Worm (Caenorhabditis elegans) whole organism, L2 larva: ENCODE results near the gene cox-14.

ENCODE experiments used
- C34F6.9 ChIP-seq: fragments of 150-350 bp; optimal IDR thresholded peaks from 2 replicates; lab custom pipeline; 2014; ENCODE audit warnings: missing biosample characterization, missing genetic modification characterization
- F13H6.1 ChIP-seq: sonication (generic microtip); optimal IDR thresholded peaks from 2 replicates; lab custom pipeline; 2016; ENCODE audit warnings: missing genetic modification characterization, missing compliant biosample characterization
- R02D3.7 ChIP-seq: fragments of 150-350 bp; optimal IDR thresholded peaks from 2 replicates; lab custom pipeline; 2014; ENCODE audit warnings: missing biosample characterization, missing genetic modification characterization
- Y55F3AM.14 ChIP-seq: fragments of 200-800 bp; sonication (Bioruptor generic); optimal IDR thresholded peaks from 2 replicates; lab custom pipeline; 2018; ENCODE audit warnings: mild to moderate bottlenecking, missing genetic modification characterization, missing compliant biosample characterization
- ZK546.5 ChIP-seq: sonication (generic microtip); optimal IDR thresholded peaks from 2 replicates; lab custom pipeline; 2017; ENCODE audit warnings: missing biosample characterization, missing genetic modification characterization
- alr-1 ChIP-seq: fragments of 150-350 bp; optimal IDR thresholded peaks from 2 replicates; lab custom pipeline; 2014; ENCODE audit warnings: missing biosample characterization, missing genetic modification characterization
- aly-2 ChIP-seq: fragments of 150-350 bp; optimal IDR thresholded peaks from 2 replicates; lab custom pipeline; 2014; ENCODE audit warnings: missing biosample characterization, missing genetic modification characterization
- ama-1 ChIP-seq: fragments of 150-350 bp; optimal IDR thresholded peaks from 2 replicates; lab custom pipeline; 2018; ENCODE audit warnings: inconsistent platforms
- blmp-1 ChIP-seq: sonication (generic microtip); optimal IDR thresholded peaks from 2 replicates; lab custom pipeline; 2017; ENCODE audit warnings: missing genetic modification characterization, mild to moderate bottlenecking, missing compliant biosample characterization, antibody characterized with exemption, moderate library complexity; ENCODE audit not compliant: insufficient read depth
- ceh-16 ChIP-seq: fragments of 150-350 bp; optimal IDR thresholded peaks from 2 replicates; lab custom pipeline; 2014; ENCODE audit warnings: missing biosample characterization, missing genetic modification characterization
- ceh-82 ChIP-seq: fragments of 150-350 bp; optimal IDR thresholded peaks from 2 replicates; lab custom pipeline; 2014; ENCODE audit warnings: missing biosample characterization, missing genetic modification characterization
- crh-2 ChIP-seq: sonication (generic microtip); optimal IDR thresholded peaks from 2 replicates; lab custom pipeline; 2017; ENCODE audit warnings: missing biosample characterization, missing genetic modification characterization
- egl-27 ChIP-seq: sonication (generic microtip); optimal IDR thresholded peaks from 3 replicates; lab custom pipeline; 2017; ENCODE audit warnings: missing biosample characterization, missing genetic modification reagents, missing genetic modification characterization
- elt-1 ChIP-seq: fragments of 150-350 bp; optimal IDR thresholded peaks from 2 replicates; lab custom pipeline; 2014; ENCODE audit warnings: missing biosample characterization, missing genetic modification characterization
- elt-3 ChIP-seq: sonication (generic microtip); optimal IDR thresholded peaks from 2 replicates; lab custom pipeline; 2017; ENCODE audit warnings: missing biosample characterization, missing genetic modification characterization
- fos-1 ChIP-seq: fragments of 150-350 bp; optimal IDR thresholded peaks from 2 replicates; lab custom pipeline; 2014; ENCODE audit warnings: missing biosample characterization, missing genetic modification characterization
- gmeb-1 ChIP-seq: fragments of 150-350 bp; optimal IDR thresholded peaks from 2 replicates; lab custom pipeline; 2014; ENCODE audit warnings: missing biosample characterization, missing genetic modification characterization
- lin-11 ChIP-seq: fragments of 150-350 bp; sonication (generic microtip); optimal IDR thresholded peaks from 2 replicates; lab custom pipeline; 2014; ENCODE audit warnings: missing biosample characterization, missing genetic modification characterization, inconsistent platforms, mixed read lengths
- lin-13 ChIP-seq: fragments of 150-350 bp; optimal IDR thresholded peaks from 2 replicates; lab custom pipeline; 2014; ENCODE audit warnings: missing biosample characterization, missing genetic modification reagents, missing genetic modification characterization
- lsy-2 ChIP-seq, 2 experiments: fragments of 150-350 bp in 1 of 2; sonication (generic microtip) in 1 of 2; optimal IDR thresholded peaks; 2 replicates each; lab custom pipeline; 2014 to 2017; ENCODE audit warnings: missing biosample characterization in 2 of 2, missing genetic modification characterization in 2 of 2
- mab-5 ChIP-seq: fragments of 150-350 bp; optimal IDR thresholded peaks from 2 replicates; lab custom pipeline; 2014; ENCODE audit warnings: missing biosample characterization, missing genetic modification characterization
- mbf-1 ChIP-seq: sonication (generic microtip); optimal IDR thresholded peaks from 2 replicates; lab custom pipeline; 2017; ENCODE audit warnings: missing biosample characterization, missing genetic modification characterization
- mdl-1 ChIP-seq, 2 experiments: fragments of 150-350 bp in 1 of 2; sonication (generic microtip) in 1 of 2; optimal IDR thresholded peaks; 2 replicates each; lab custom pipeline; 2017; ENCODE audit warnings: missing biosample characterization in 2 of 2, missing genetic modification characterization in 2 of 2
- nhr-10 ChIP-seq: sonication (generic microtip); optimal IDR thresholded peaks from 2 replicates; lab custom pipeline; 2017; ENCODE audit warnings: missing biosample characterization, missing genetic modification characterization
- nhr-11 ChIP-seq: fragments of 150-350 bp; optimal IDR thresholded peaks from 2 replicates; lab custom pipeline; 2014; ENCODE audit warnings: missing biosample characterization, missing genetic modification characterization
- nhr-12 ChIP-seq: fragments of 150-350 bp; optimal IDR thresholded peaks from 2 replicates; lab custom pipeline; 2014; ENCODE audit warnings: missing biosample characterization, missing genetic modification characterization
- nhr-129 ChIP-seq: fragments of 150-350 bp; optimal IDR thresholded peaks from 2 replicates; lab custom pipeline; 2014; ENCODE audit warnings: missing biosample characterization, missing genetic modification characterization
- nhr-21 ChIP-seq: fragments of 150-350 bp; optimal IDR thresholded peaks from 2 replicates; lab custom pipeline; 2014; ENCODE audit warnings: missing biosample characterization, missing genetic modification characterization
- nhr-23 ChIP-seq: fragments of 150-350 bp; optimal IDR thresholded peaks from 2 replicates; lab custom pipeline; 2014; ENCODE audit warnings: missing biosample characterization, missing genetic modification reagents, missing genetic modification characterization
- nhr-237 ChIP-seq: fragments of 150-350 bp; optimal IDR thresholded peaks from 2 replicates; lab custom pipeline; 2014; ENCODE audit warnings: missing biosample characterization, missing genetic modification characterization
- nhr-25 ChIP-seq: fragments of 150-350 bp; sonication (generic microtip); optimal IDR thresholded peaks from 3 replicates; lab custom pipeline; 2014; ENCODE audit warnings: missing biosample characterization, missing genetic modification characterization
- nhr-6 ChIP-seq: fragments of 150-350 bp; optimal IDR thresholded peaks from 2 replicates; lab custom pipeline; 2014; ENCODE audit warnings: missing biosample characterization, missing genetic modification characterization
- nhr-77 ChIP-seq: fragments of 150-350 bp; optimal IDR thresholded peaks from 2 replicates; lab custom pipeline; 2014; ENCODE audit warnings: missing biosample characterization, missing genetic modification characterization
- peb-1 ChIP-seq: fragments of 150-350 bp; optimal IDR thresholded peaks from 2 replicates; lab custom pipeline; 2014; ENCODE audit warnings: missing biosample characterization, missing genetic modification characterization
- sem-4 ChIP-seq: fragments of 150-350 bp; optimal IDR thresholded peaks from 2 replicates; lab custom pipeline; 2014; ENCODE audit warnings: missing biosample characterization, missing genetic modification reagents, missing genetic modification characterization
- skn-1 ChIP-seq: sonication (generic microtip); optimal IDR thresholded peaks from 2 replicates; lab custom pipeline; 2017; ENCODE audit warnings: missing biosample characterization, missing genetic modification characterization
- sma-3 ChIP-seq: sonication (generic microtip); optimal IDR thresholded peaks from 2 replicates; lab custom pipeline; 2016; ENCODE audit warnings: missing genetic modification reagents, missing genetic modification characterization, missing compliant biosample characterization
- sma-9 ChIP-seq, 2 experiments: fragments of 150-350 bp in 1 of 2; sonication (generic microtip) in 1 of 2; optimal IDR thresholded peaks; 2 replicates each; lab custom pipeline; 2014 to 2016; ENCODE audit warnings: missing genetic modification characterization in 2 of 2, mild to moderate bottlenecking in 1 of 2, missing biosample characterization in 1 of 2, missing compliant biosample characterization in 1 of 2, missing genetic modification reagents in 1 of 2, moderate library complexity in 1 of 2
- snpc-4 ChIP-seq: fragments of 150-350 bp; optimal IDR thresholded peaks from 2 replicates; lab custom pipeline; 2014; ENCODE audit warnings: missing biosample characterization, missing genetic modification characterization
- unc-39 ChIP-seq: fragments of 150-350 bp; optimal IDR thresholded peaks from 2 replicates; lab custom pipeline; 2014; ENCODE audit warnings: missing biosample characterization, missing genetic modification characterization
- unc-55 ChIP-seq: fragments of 150-350 bp; sonication (generic microtip); optimal IDR thresholded peaks from 3 replicates; lab custom pipeline; 2014; ENCODE audit warnings: missing biosample characterization, missing genetic modification reagents, missing genetic modification characterization
- unc-62 ChIP-seq: fragments of 150-350 bp; optimal IDR thresholded peaks from 2 replicates; lab custom pipeline; 2014; ENCODE audit warnings: missing biosample characterization, missing genetic modification reagents, missing genetic modification characterization
- zag-1 ChIP-seq: fragments of 150-350 bp; optimal IDR thresholded peaks from 2 replicates; lab custom pipeline; 2014; ENCODE audit warnings: missing biosample characterization, missing genetic modification characterization
- ztf-1 ChIP-seq: fragments of 200-800 bp; sonication (Bioruptor generic); conservative IDR thresholded peaks from 2 replicates; pipeline ENCODE4 v1.3.6; 2022; ENCODE audit warnings: missing genetic modification characterization, missing compliant biosample characterization
- ztf-11 ChIP-seq: sonication (generic microtip); optimal IDR thresholded peaks from 2 replicates; lab custom pipeline; 2017; ENCODE audit warnings: missing biosample characterization, missing genetic modification characterization
- ztf-4 ChIP-seq: fragments of 150-350 bp; optimal IDR thresholded peaks from 2 replicates; lab custom pipeline; 2014; ENCODE audit warnings: missing biosample characterization, missing genetic modification characterization

cox-14 gene

ce11 chrIII:10202894-10203871 lies 15.6 kb upstream of the cox-14 start, which contains the start of gene chc-1:
Gene chc-1 (plus strand): TSS chrIII:10203821.
- TF ChIP-seq blmp-1 (tag; lab: Kevin White, UChicago) (no peak), nhr-12 (tag; lab: Kevin White, UChicago) (no peak), ZK546.5 (tag; lab: Kevin White, UChicago) (no peak), skn-1 (tag; lab: Kevin White, UChicago) (no peak), fos-1 (tag; lab: Kevin White, UChicago) (peak; percentile 75), nhr-10 (tag; lab: Kevin White, UChicago) (no peak), mbf-1 (tag; lab: Kevin White, UChicago) (no peak), nhr-11 (tag; lab: Kevin White, UChicago) (no peak), elt-3 (tag; lab: Kevin White, UChicago) (no peak), lsy-2 (tag; optimal IDR thresholded peaks at IDR 0.05; lab: Kevin White, UChicago) (peak in 1 of 2 experiments; percentile 31), mab-5 (no peak), mdl-1 (tag; optimal IDR thresholded peaks at IDR 0.05; lab: Kevin White, UChicago) (no peak), snpc-4 (no peak), ceh-82 (tag; lab: Kevin White, UChicago) (no peak), ceh-16 (tag; lab: Kevin White, UChicago) (no peak), elt-1 (tag; lab: Kevin White, UChicago) (no peak), alr-1 (tag; lab: Kevin White, UChicago) (no peak), sma-9 (GFP tag; optimal IDR thresholded peaks at IDR 0.05; lab: Kevin White, UChicago) (no peak), sma-9 (tag; optimal IDR thresholded peaks at IDR 0.05; lab: Kevin White, UChicago) (no peak), gmeb-1 (tag; lab: Kevin White, UChicago) (peak; percentile 25), unc-39 (tag; lab: Kevin White, UChicago) (no peak), ama-1 (lab: Kevin White, UChicago) (no peak), nhr-23 (tag; lab: Kevin White, UChicago) (no peak), nhr-25 (no peak), egl-27 (no peak), R02D3.7 (tag; lab: Kevin White, UChicago) (no peak), ztf-1 (no peak), nhr-6 (tag; lab: Kevin White, UChicago) (no peak), nhr-77 (tag; lab: Kevin White, UChicago) (no peak), crh-2 (tag; lab: Kevin White, UChicago) (peak; percentile 19), ztf-4 (no peak), nhr-21 (tag; lab: Kevin White, UChicago) (no peak), nhr-129 (tag; lab: Kevin White, UChicago) (peak; percentile 34), aly-2 (tag; lab: Kevin White, UChicago) (no peak), C34F6.9 (tag; lab: Kevin White, UChicago) (peak; percentile 50), lin-11 (tag; lab: Kevin White, UChicago) (no peak), unc-62 (GFP tag; lab: Kevin White, UChicago) (no peak), sma-3 (GFP tag; lab: Kevin White, UChicago) (no peak), Y55F3AM.14 (GFP tag; lab: Kevin White, UChicago) (no peak), F13H6.1 (tag; lab: Kevin White, UChicago) (no peak), ztf-11 (tag; lab: Kevin White, UChicago) (no peak), nhr-237 (tag; lab: Kevin White, UChicago) (no peak), unc-55 (GFP tag; lab: Kevin White, UChicago) (peak; percentile 51), zag-1 (tag; lab: Kevin White, UChicago) (no peak), sem-4 (tag; lab: Kevin White, UChicago) (no peak), peb-1 (no peak), lin-13 (GFP tag; lab: Kevin White, UChicago) (no peak)
- TF ChIP-seq, all 48 proteins: peak for 7
